Fruit fly (Drosophila melanogaster) whole organism, pupa: ENCODE results near the gene Pgls.

ENCODE experiments used
- CG10348 ChIP-seq: fragments of 200-800 bp; sonication (Bioruptor generic); IDR thresholded peaks from 2 replicates; pipeline ENCODE4 v1.3.6; 2022; ENCODE audit warnings: missing biosample characterization, missing genetic modification characterization
- CG12605 ChIP-seq: fragments of 200-800 bp; sonication (Bioruptor generic); IDR thresholded peaks from 2 replicates; pipeline ENCODE4 v1.3.6; 2022; ENCODE audit warnings: missing biosample characterization, missing genetic modification characterization
- CG13204 ChIP-seq: fragments of 200-800 bp; sonication (Bioruptor generic); optimal IDR thresholded peaks from 2 replicates; lab custom pipeline; 2018; ENCODE audit warnings: missing biosample characterization, mild to moderate bottlenecking, missing genetic modification characterization, moderate library complexity
- CG14655 ChIP-seq: fragments of 200-800 bp; sonication (Bioruptor generic); optimal IDR thresholded peaks from 3 replicates; lab custom pipeline; 2017; ENCODE audit warnings: mild to moderate bottlenecking, missing biosample characterization, missing genetic modification reagents, missing genetic modification characterization
- CG15710 ChIP-seq: fragments of 200-800 bp; sonication (Bioruptor generic); optimal IDR thresholded peaks from 2 replicates; lab custom pipeline; 2018; ENCODE audit warnings: missing biosample characterization, mild to moderate bottlenecking, missing genetic modification characterization, moderate library complexity
- CG17806 ChIP-seq: fragments of 200-800 bp; sonication (Bioruptor generic); optimal IDR thresholded peaks from 2 replicates; lab custom pipeline; 2018; ENCODE audit warnings: missing biosample characterization, mild to moderate bottlenecking, missing genetic modification characterization, moderate library complexity
- CG32121 ChIP-seq: fragments of 200-800 bp; sonication (Bioruptor generic); IDR thresholded peaks from 2 replicates; pipeline ENCODE4 v1.3.6; 2022; ENCODE audit warnings: missing biosample characterization, missing genetic modification characterization
- CG34367 ChIP-seq: fragments of 200-800 bp; sonication (Bioruptor generic); optimal IDR thresholded peaks from 2 replicates; lab custom pipeline; 2018; ENCODE audit warnings: missing biosample characterization, mild to moderate bottlenecking, missing genetic modification characterization
- CG4496 ChIP-seq: fragments of 200-800 bp; sonication (Bioruptor generic); IDR thresholded peaks from 3 replicates; pipeline ENCODE4 v1.3.6; 2022; ENCODE audit warnings: missing biosample characterization, missing genetic modification characterization
- CG8159 ChIP-seq: fragments of 200-800 bp; sonication (Bioruptor generic); optimal IDR thresholded peaks from 3 replicates; lab custom pipeline; 2018; ENCODE audit warnings: missing biosample characterization, mild to moderate bottlenecking, missing genetic modification characterization, moderate library complexity
- CG8301 ChIP-seq: fragments of 200-800 bp; sonication (Bioruptor generic); optimal IDR thresholded peaks from 2 replicates; lab custom pipeline; 2018; ENCODE audit warnings: missing biosample characterization, mild to moderate bottlenecking, missing genetic modification characterization
- CG9948 ChIP-seq: fragments of 200-800 bp; sonication (Bioruptor generic); optimal IDR thresholded peaks from 2 replicates; lab custom pipeline; 2018; ENCODE audit warnings: missing biosample characterization, mild to moderate bottlenecking, missing genetic modification characterization, moderate library complexity
- D1 ChIP-seq: fragments of 200-800 bp; sonication (Bioruptor generic); optimal IDR thresholded peaks from 2 replicates; lab custom pipeline; 2018; ENCODE audit warnings: missing biosample characterization, mild to moderate bottlenecking, missing genetic modification characterization, moderate library complexity
- EcR ChIP-seq: fragments of 200-800 bp; sonication (Bioruptor generic); optimal IDR thresholded peaks from 3 replicates; lab custom pipeline; 2019; ENCODE audit warnings: missing biosample characterization, missing genetic modification characterization, mild to moderate bottlenecking, moderate library complexity, missing genetic modification reagents
- Ets98B ChIP-seq: fragments of 200-800 bp; sonication (Bioruptor generic); IDR thresholded peaks from 2 replicates; pipeline ENCODE4 v1.3.6; 2022; ENCODE audit warnings: missing biosample characterization, missing genetic modification characterization
- Pif1A ChIP-seq: fragments of 200-800 bp; sonication (Bioruptor generic); optimal IDR thresholded peaks from 3 replicates; lab custom pipeline; 2016; ENCODE audit warnings: missing biosample characterization, missing genetic modification characterization
- Pif1B ChIP-seq: fragments of 200-800 bp; sonication (Bioruptor generic); optimal IDR thresholded peaks from 3 replicates; lab custom pipeline; 2016; ENCODE audit warnings: missing biosample characterization, missing genetic modification characterization
- Snoo ChIP-seq: fragments of 200-800 bp; sonication (Bioruptor generic); optimal IDR thresholded peaks from 3 replicates; lab custom pipeline; 2017; ENCODE audit warnings: missing biosample characterization, mild to moderate bottlenecking, missing genetic modification characterization, inconsistent platforms
- fd96Ca ChIP-seq: fragments of 200-800 bp; sonication (Bioruptor generic); IDR thresholded peaks from 3 replicates; pipeline ENCODE4 v1.3.6; 2022; ENCODE audit warnings: missing biosample characterization, missing genetic modification characterization
- gl ChIP-seq: fragments of 200-800 bp; sonication (Bioruptor generic); optimal IDR thresholded peaks from 2 replicates; lab custom pipeline; 2018; ENCODE audit warnings: missing biosample characterization, mild to moderate bottlenecking, missing genetic modification characterization
- rn ChIP-seq: fragments of 200-800 bp; sonication (Bioruptor generic); IDR thresholded peaks from 2 replicates; pipeline ENCODE4 v1.3.6; 2022; ENCODE audit warnings: missing biosample characterization, missing genetic modification characterization

Gene Pgls

DNA sequence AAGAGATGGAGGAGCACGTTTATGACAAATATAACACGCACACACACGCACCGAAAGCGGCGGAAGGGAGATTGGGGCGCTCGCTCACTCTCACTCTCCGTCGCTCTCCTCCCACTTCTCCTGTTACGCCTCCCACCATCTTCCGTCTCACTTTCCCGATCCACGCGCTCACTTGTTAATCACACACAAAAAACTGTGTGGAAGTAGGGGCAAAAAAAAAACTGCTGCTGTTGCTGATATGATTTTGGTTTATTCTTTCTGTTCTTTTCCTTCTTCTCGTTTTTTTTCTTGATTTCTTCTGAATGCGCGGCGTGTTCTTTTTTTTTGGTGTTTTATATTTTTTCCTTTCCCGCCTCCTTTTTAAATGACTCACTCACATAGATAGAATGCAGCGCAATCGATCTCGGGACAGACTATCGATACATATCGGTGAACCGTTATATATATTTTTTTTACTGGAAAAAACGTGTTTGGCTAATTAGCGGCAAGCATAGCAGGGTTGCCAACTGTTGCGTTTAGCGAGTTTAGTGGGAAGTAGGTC lies 41.5 kb upstream of the Pgls start:
- TF ChIP-seq CG34367 (peak; percentile 80), Snoo (peak; percentile 72), gl (tag; lab: Kevin White, UChicago) (peak; percentile 95), CG12605 (GFP tag; lab: Robert Waterston, UW) (peak; percentile 93), CG14655 (GFP tag; lab: Kevin White, UChicago) (peak; percentile 69), Pif1A (peak; percentile 81), D1 (tag; lab: Kevin White, UChicago) (peak; percentile 50), CG15710 (tag; lab: Kevin White, UChicago) (peak; percentile 80), CG13204 (peak; percentile 83), EcR (GFP tag; lab: Kevin White, UChicago) (peak; percentile 63), CG8159 (tag; lab: Kevin White, UChicago) (peak; percentile 81), CG32121 (GFP tag; lab: Robert Waterston, UW) (peak; percentile 83), Ets98B (GFP tag; lab: Robert Waterston, UW) (peak; percentile 74), Pif1B (peak; percentile 80), fd96Ca (GFP tag; lab: Robert Waterston, UW) (peak; percentile 76; the same call in 2 of the 3 replicates), rn (GFP tag; lab: Robert Waterston, UW) (peak; percentile 57; the same call in 1 of the 2 replicates), CG4496 (GFP tag; lab: Robert Waterston, UW) (peak; percentile 92), CG17806 (tag; lab: Kevin White, UChicago) (peak; percentile 69), CG9948 (tag; lab: Kevin White, UChicago) (peak; percentile 47), CG8301 (tag; lab: Kevin White, UChicago) (peak; percentile 50), CG10348 (GFP tag; lab: Robert Waterston, UW) (no peak)

DNA sequence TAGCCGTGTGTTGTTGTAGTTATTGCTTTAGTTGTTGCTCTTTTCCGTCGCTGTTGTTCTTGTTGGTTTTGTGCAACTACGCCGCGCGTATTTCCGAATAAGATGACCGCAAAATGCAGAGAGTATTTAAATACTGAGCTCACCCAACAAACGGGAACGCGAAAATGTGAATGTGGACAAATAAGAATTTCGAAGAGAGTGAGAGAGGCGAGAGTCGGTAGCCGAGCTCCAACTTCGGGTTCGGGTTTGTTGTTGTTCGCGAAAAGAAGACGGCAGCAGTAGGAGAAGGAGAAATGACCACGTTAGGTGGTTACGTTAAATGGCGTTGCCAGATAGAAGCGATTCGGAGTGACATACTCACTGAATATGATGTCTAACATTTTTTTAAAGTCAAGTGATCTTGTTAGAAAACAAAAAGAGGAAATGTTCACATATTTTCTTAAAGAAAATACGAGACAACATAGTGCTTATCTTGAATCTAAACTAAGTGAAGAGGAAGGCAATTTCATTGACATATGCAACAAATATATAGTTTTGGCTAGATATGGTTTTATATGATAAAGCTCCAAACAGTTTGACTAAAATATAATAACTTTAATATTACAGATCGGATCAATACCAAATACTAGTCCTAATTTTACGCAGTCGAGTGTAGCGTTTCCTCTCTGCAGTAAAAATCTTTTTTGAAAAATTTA lies 40.4 kb upstream of the Pgls start:
- TF ChIP-seq Snoo (no peak), CG8301 (tag; lab: Kevin White, UChicago) (no peak), CG12605 (GFP tag; lab: Robert Waterston, UW) (peak; percentile 26; the same call in 1 of the 2 replicates), D1 (tag; lab: Kevin White, UChicago) (no peak), fd96Ca (GFP tag; lab: Robert Waterston, UW) (0 out of 3 replicates have a peak, but pooled peaks have one; percentile 29), Pif1B (no peak), CG9948 (tag; lab: Kevin White, UChicago) (no peak), Ets98B (GFP tag; lab: Robert Waterston, UW) (no peak; the same call in 1 of the 2 replicates), CG8159 (tag; lab: Kevin White, UChicago) (no peak), CG10348 (GFP tag; lab: Robert Waterston, UW) (no peak), CG34367 (no peak), CG17806 (tag; lab: Kevin White, UChicago) (no peak), gl (tag; lab: Kevin White, UChicago) (no peak), CG32121 (GFP tag; lab: Robert Waterston, UW) (no peak; the same call in 1 of the 2 replicates), CG13204 (no peak), CG14655 (GFP tag; lab: Kevin White, UChicago) (no peak), Pif1A (peak; percentile 29), CG4496 (GFP tag; lab: Robert Waterston, UW) (0 out of 3 replicates have a peak, but pooled peaks have one; percentile 24), EcR (GFP tag; lab: Kevin White, UChicago) (peak; percentile 11), CG15710 (tag; lab: Kevin White, UChicago) (no peak), rn (GFP tag; lab: Robert Waterston, UW) (no peak)

DNA sequence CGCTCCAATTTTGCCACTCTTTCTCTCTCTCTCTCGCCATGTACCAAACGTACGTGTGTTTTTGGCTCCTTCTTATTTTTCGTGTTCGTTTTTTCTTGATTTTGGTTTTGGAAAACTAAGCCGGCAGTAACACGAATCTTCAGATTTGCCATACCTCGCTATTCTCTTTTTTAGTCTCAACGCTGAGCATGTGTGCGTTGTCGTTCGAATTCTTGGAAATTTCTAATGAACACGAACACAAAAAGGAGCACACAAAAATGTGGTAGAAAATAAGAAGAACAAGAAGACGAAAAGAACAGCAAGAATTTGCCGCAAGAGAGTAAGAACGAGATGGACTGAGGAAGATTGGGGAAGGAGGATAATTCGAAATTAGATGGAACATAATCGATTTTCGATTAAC lies 38.6 kb upstream of the Pgls start:
- TF ChIP-seq D1 (tag; lab: Kevin White, UChicago), result no peak

DNA sequence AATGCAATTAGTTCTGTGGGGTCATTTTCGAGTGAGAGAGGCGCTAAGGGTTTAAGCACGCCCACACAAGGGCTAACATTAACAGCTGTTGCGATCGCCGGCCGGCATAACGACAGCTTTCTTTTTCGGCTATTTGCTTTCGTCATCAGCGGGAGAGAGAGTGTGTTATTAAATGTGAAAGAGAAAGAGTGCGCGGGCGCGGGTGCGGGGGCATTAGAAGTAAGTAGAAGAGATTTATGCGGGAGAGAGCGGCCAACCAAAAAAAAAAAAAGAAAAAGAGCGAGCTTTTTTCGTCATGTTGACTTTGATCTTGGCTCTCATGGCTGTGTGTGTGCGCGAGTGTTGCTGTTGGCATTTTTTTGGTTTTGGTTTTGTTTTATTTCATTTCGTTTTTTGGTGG lies 33.1 kb upstream of the Pgls start:
- peak; percentile 64 for TF ChIP-seq Ets98B (GFP tag; lab: Robert Waterston, UW)
- TF ChIP-seq CG17806 (tag; lab: Kevin White, UChicago), result no peak
- TF ChIP-seq CG12605 (GFP tag; lab: Robert Waterston, UW), result peak; percentile 47; the same call in 1 of the 2 replicates
- peak; percentile 53; the same call in 1 of the 2 replicates for TF ChIP-seq CG32121 (GFP tag; lab: Robert Waterston, UW)
- no peak for TF ChIP-seq D1 (tag; lab: Kevin White, UChicago)
- TF ChIP-seq fd96Ca (GFP tag; lab: Robert Waterston, UW), result peak; percentile 54; the same call in 1 of the 3 replicates
- peak; percentile 71; the same call in 2 of the 3 replicates for TF ChIP-seq CG4496 (GFP tag; lab: Robert Waterston, UW)
- TF ChIP-seq, all 21 proteins: peak for 5

DNA sequence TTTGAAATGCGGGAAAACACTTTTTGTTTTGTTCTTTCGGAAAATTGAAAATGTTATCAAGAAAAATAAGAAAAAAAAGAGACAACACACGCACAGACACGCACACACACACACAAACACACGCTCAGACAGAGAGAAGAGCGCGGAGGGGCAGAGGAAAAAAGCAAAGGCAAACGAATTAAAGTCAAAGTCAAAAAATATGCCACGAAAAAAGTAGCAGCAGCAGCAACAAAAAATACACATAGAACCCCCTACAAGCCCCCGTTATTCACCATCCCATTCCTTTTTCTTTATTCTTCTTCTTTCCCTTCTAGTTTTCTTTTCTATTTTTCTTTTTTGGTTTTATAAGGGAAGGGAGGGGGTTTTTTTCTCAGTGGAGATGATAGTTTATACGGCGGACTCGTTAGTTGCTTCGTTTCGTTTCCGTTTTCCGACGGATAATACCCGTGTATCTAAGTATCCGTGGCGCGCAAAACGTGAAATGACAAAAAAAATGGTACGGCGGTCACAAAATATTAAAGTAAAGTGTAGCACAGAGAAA lies 32.3 kb upstream of the Pgls start:
- TF ChIP-seq Ets98B (GFP tag; lab: Robert Waterston, UW) (no peak), rn (GFP tag; lab: Robert Waterston, UW) (no peak), CG34367 (no peak), CG32121 (GFP tag; lab: Robert Waterston, UW) (no peak), CG8159 (tag; lab: Kevin White, UChicago) (no peak), CG12605 (GFP tag; lab: Robert Waterston, UW) (no peak), CG9948 (tag; lab: Kevin White, UChicago) (no peak), gl (tag; lab: Kevin White, UChicago) (no peak), Snoo (no peak), CG10348 (GFP tag; lab: Robert Waterston, UW) (no peak), CG4496 (GFP tag; lab: Robert Waterston, UW) (no peak), EcR (GFP tag; lab: Kevin White, UChicago) (no peak), fd96Ca (GFP tag; lab: Robert Waterston, UW) (no peak), CG17806 (tag; lab: Kevin White, UChicago) (no peak), CG8301 (tag; lab: Kevin White, UChicago) (no peak)
